Worm (Caenorhabditis elegans) whole organism, late embryonic: ENCODE results near the gene gldi-1.

Experiments
- K02D7.2 ChIP-seq: sonication (generic microtip); optimal IDR thresholded peaks from 2 replicates; lab custom pipeline; 2017; ENCODE audit warnings: mild to moderate bottlenecking, missing genetic modification characterization, missing compliant biosample characterization
- ama-1 ChIP-seq: fragments of 150-350 bp; optimal IDR thresholded peaks from 2 replicates; lab custom pipeline; 2014
- ceh-14 ChIP-seq: sonication (generic microtip); optimal IDR thresholded peaks from 2 replicates; lab custom pipeline; 2016; ENCODE audit warnings: missing genotype, missing genetic modification characterization, missing compliant biosample characterization
- che-1 ChIP-seq: sonication (generic microtip); optimal IDR thresholded peaks from 2 replicates; lab custom pipeline; 2016; ENCODE audit warnings: mild to moderate bottlenecking, missing genetic modification characterization, missing compliant biosample characterization
- dmd-4 ChIP-seq: sonication (generic microtip); optimal IDR thresholded peaks from 2 replicates; lab custom pipeline; 2016; ENCODE audit warnings: borderline replicate concordance, missing genetic modification characterization, missing compliant biosample characterization
- dve-1 ChIP-seq: sonication (generic microtip); optimal IDR thresholded peaks from 2 replicates; lab custom pipeline; 2017; ENCODE audit warnings: antibody characterized with exemption, mild to moderate bottlenecking, missing genetic modification characterization, missing compliant biosample characterization
- mec-3 ChIP-seq: sonication (generic microtip); optimal IDR thresholded peaks from 2 replicates; lab custom pipeline; 2016; ENCODE audit warnings: borderline replicate concordance, missing genetic modification characterization, missing compliant biosample characterization
- nfya-1 ChIP-seq: sonication (generic microtip); optimal IDR thresholded peaks from 2 replicates; lab custom pipeline; 2017; ENCODE audit warnings: missing genetic modification characterization, mild to moderate bottlenecking, missing compliant biosample characterization, antibody characterized with exemption, moderate library complexity
- nhr-232 ChIP-seq: sonication (generic microtip); optimal IDR thresholded peaks from 2 replicates; lab custom pipeline; 2016; ENCODE audit warnings: missing genetic modification characterization, missing compliant biosample characterization
- tbx-2 ChIP-seq: sonication (generic microtip); optimal IDR thresholded peaks from 2 replicates; lab custom pipeline; 2016; ENCODE audit warnings: missing genetic modification characterization, missing compliant biosample characterization
- unc-42 ChIP-seq: sonication (generic microtip); optimal IDR thresholded peaks from 2 replicates; lab custom pipeline; 2016; ENCODE audit warnings: missing genotype, missing genetic modification characterization, missing compliant biosample characterization

- TF ChIP-seq che-1 (no peak), K02D7.2 (no peak), ama-1 (lab: Kevin White, UChicago) (no peak), tbx-2 (no peak), ceh-14 (tag; lab: Kevin White, UChicago) (no peak), mec-3 (tag; lab: Kevin White, UChicago) (no peak), nfya-1 (tag; lab: Kevin White, UChicago) (no peak), unc-42 (no peak), dmd-4 (tag; lab: Kevin White, UChicago) (no peak), nhr-232 (no peak), dve-1 (tag; lab: Kevin White, UChicago) (no peak)
Measured at ce11 chrII:460835-461234, 23.3 kb downstream of the gldi-1 start, which contains the start of gene W10D9.3.
